Comparison of ENCODE assay signal across 5 worm cellular contexts in the genomic region with DNA sequence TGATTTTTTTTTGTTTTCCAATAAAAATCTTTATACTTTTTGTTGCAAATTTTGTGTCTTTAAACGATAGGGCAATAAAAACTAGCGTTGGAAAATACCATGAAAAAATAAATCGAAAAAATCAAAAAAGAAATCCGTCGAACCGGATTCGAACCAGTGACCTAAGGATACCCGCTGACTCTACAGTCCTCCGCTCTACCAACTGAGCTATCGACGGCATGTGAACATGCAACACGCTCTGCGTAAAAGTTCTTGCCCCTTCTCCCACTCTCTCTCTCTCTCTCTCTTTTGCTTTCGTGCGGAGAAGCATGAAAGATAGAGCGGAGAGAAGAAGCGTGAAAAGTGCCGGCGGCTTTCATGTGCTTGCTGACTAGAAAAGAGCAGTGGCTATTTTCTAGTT.
TF ChIP-seq lines count a peak whose summit lies in the region.

No protein-coding gene starts in this region.

TF ChIP-seq in whole organism, L1 larva, 84 proteins besides CTCF, POLR2A, EP300 and RAD21 (continues in another document):
- TF ChIP-seq efl-1 (optimal IDR thresholded peaks at IDR 0.05; lab: Kevin White, UChicago), result peak in 1 of 2 experiments; percentile 1
- TF ChIP-seq efl-1 (GFP tag; optimal IDR thresholded peaks at IDR 0.05 in 1 of 2; lab: Kevin White, UChicago), result peak in 1 of 2 experiments; percentile 58
- TF ChIP-seq fkh-10 (GFP tag; optimal IDR thresholded peaks at IDR 0.05; lab: Kevin White, UChicago), result no peak
- TF ChIP-seq aha-1 (tag; optimal IDR thresholded peaks at IDR 0.05; lab: Kevin White, UChicago), result no peak
- peak in 2 of 3 experiments; percentile 30 to 45 for TF ChIP-seq ceh-82 (tag; optimal IDR thresholded peaks at IDR 0.05; lab: Kevin White, UChicago)
- no peak for TF ChIP-seq hlh-4 (tag; optimal IDR thresholded peaks at IDR 0.05; lab: Kevin White, UChicago)
- no peak for TF ChIP-seq pax-3 (tag; optimal IDR thresholded peaks at IDR 0.05; lab: Kevin White, UChicago)
- no peak for TF ChIP-seq unc-98 (GFP tag; IDR thresholded peaks at IDR 0.05; lab: Robert Waterston, UW)
- no peak for TF ChIP-seq alr-1 (tag; optimal IDR thresholded peaks at IDR 0.05; lab: Kevin White, UChicago; ENCODE audit: borderline replicate concordance)
- no peak for TF ChIP-seq ceh-90 (tag; optimal IDR thresholded peaks at IDR 0.05; lab: Kevin White, UChicago)
- no peak for TF ChIP-seq nhr-237 (tag; optimal IDR thresholded peaks at IDR 0.05; lab: Kevin White, UChicago)
- TF ChIP-seq swsn-7 (tag; optimal IDR thresholded peaks at IDR 0.05; lab: Kevin White, UChicago), result peak; percentile 61
- TF ChIP-seq hpl-2 (GFP tag; optimal IDR thresholded peaks at IDR 0.05; lab: Kevin White, UChicago), result no peak
- TF ChIP-seq lsy-2 (tag; optimal IDR thresholded peaks at IDR 0.05; lab: Kevin White, UChicago), result peak in 1 of 2 experiments; percentile 25
- no peak for TF ChIP-seq sox-4 (tag; optimal IDR thresholded peaks at IDR 0.05; lab: Kevin White, UChicago)
- TF ChIP-seq ztf-11 (tag; optimal IDR thresholded peaks at IDR 0.05; lab: Kevin White, UChicago), result no peak
- no peak for TF ChIP-seq F16B12.6 (tag; optimal IDR thresholded peaks at IDR 0.05; lab: Kevin White, UChicago)

TF ChIP-seq in whole organism, L3 larva, 47 proteins besides CTCF, POLR2A, EP300 and RAD21 (continues in another document):
- TF ChIP-seq nfya-1 (tag; optimal IDR thresholded peaks at IDR 0.05; lab: Kevin White, UChicago; ENCODE audit: insufficient read depth) (no peak), nhr-67 (tag; optimal IDR thresholded peaks at IDR 0.05; lab: Kevin White, UChicago) (no peak), nhr-11 (tag; optimal IDR thresholded peaks at IDR 0.05; lab: Kevin White, UChicago) (no peak), egl-27 (tag; optimal IDR thresholded peaks at IDR 0.05; lab: Kevin White, UChicago) (no peak), elt-3 (tag; optimal IDR thresholded peaks at IDR 0.05; lab: Kevin White, UChicago) (no peak), ztf-4 (tag; optimal IDR thresholded peaks at IDR 0.05; lab: Kevin White, UChicago) (no peak), fkh-2 (tag; optimal IDR thresholded peaks at IDR 0.05; lab: Kevin White, UChicago) (no peak), zag-1 (tag; optimal IDR thresholded peaks at IDR 0.05; lab: Kevin White, UChicago) (no peak), fkh-10 (GFP tag; optimal IDR thresholded peaks at IDR 0.05; lab: Kevin White, UChicago) (peak; percentile 23), hmg-11 (tag; optimal IDR thresholded peaks at IDR 0.05; lab: Kevin White, UChicago) (peak; percentile 84), aly-2 (tag; optimal IDR thresholded peaks at IDR 0.05; lab: Kevin White, UChicago) (no peak), snpc-4 (tag; optimal IDR thresholded peaks at IDR 0.05; lab: Kevin White, UChicago) (no peak), R02D3.7 (tag; optimal IDR thresholded peaks at IDR 0.05; lab: Kevin White, UChicago) (no peak), elt-1 (tag; optimal IDR thresholded peaks at IDR 0.05; lab: Kevin White, UChicago) (no peak), ama-1 (optimal IDR thresholded peaks at IDR 0.05; lab: Kevin White, UChicago) (no peak), nhr-25 (tag; optimal IDR thresholded peaks at IDR 0.05; lab: Kevin White, UChicago) (no peak), nhr-43 (tag; optimal IDR thresholded peaks at IDR 0.05; lab: Kevin White, UChicago; ENCODE audit: poor library complexity, severe bottlenecking) (peak; percentile 48), fos-1 (tag; optimal IDR thresholded peaks at IDR 0.05; lab: Kevin White, UChicago) (no peak)

TF ChIP-seq in whole organism, early embryonic, 17 proteins besides CTCF, POLR2A, EP300 and RAD21:
- TF ChIP-seq ama-1 (optimal IDR thresholded peaks at IDR 0.05; lab: Kevin White, UChicago) (no peak), F13C5.2 (tag; optimal IDR thresholded peaks at IDR 0.05; lab: Kevin White, UChicago) (peak; percentile 83), ceh-36 (tag; optimal IDR thresholded peaks at IDR 0.05; lab: Kevin White, UChicago) (peak; percentile 47), hnd-1 (tag; optimal IDR thresholded peaks at IDR 0.05; lab: Kevin White, UChicago) (peak; percentile 57), pes-1 (GFP tag; IDR thresholded peaks at IDR 0.05; lab: Robert Waterston, UW) (no peak; the same call in 1 of the 2 replicates), sea-1 (GFP tag; conservative IDR thresholded peaks at IDR 0.05; lab: Robert Waterston, UW) (peak; percentile 59), flt-1 (GFP tag; IDR thresholded peaks at IDR 0.05; lab: Robert Waterston, UW) (peak; percentile 84), ets-7 (tag; optimal IDR thresholded peaks at IDR 0.05; lab: Kevin White, UChicago) (peak; percentile 53), tbx-37 (GFP tag; conservative IDR thresholded peaks at IDR 0.05; lab: Robert Waterston, UW) (peak; percentile 88), hmg-4 (GFP tag; optimal IDR thresholded peaks at IDR 0.05; lab: Kevin White, UChicago) (peak; percentile 82), scrt-1 (GFP tag; IDR thresholded peaks at IDR 0.05; lab: Robert Waterston, UW) (peak; percentile 88), aly-1 (tag; optimal IDR thresholded peaks at IDR 0.05; lab: Kevin White, UChicago) (peak; percentile 65), tbx-11 (GFP tag; IDR thresholded peaks at IDR 0.05; lab: Robert Waterston, UW) (peak; percentile 85), B0310.2 (tag; optimal IDR thresholded peaks at IDR 0.05; lab: Kevin White, UChicago) (peak; percentile 64), hmbx-1 (tag; optimal IDR thresholded peaks at IDR 0.05; lab: Kevin White, UChicago) (peak; percentile 46), tra-4 (tag; optimal IDR thresholded peaks at IDR 0.05; lab: Kevin White, UChicago) (peak; percentile 22), ceh-13 (GFP tag; optimal IDR thresholded peaks at IDR 0.05; lab: Kevin White, UChicago) (peak; percentile 65)
TF ChIP-seq in whole organism, early embryonic: peak in this region for 15.

TF ChIP-seq in whole organism, midembryonic, 9 proteins besides CTCF, POLR2A, EP300 and RAD21:
- TF ChIP-seq tab-1 (GFP tag; IDR thresholded peaks at IDR 0.05; lab: Robert Waterston, UW) (peak; percentile 92), T22C8.4 (GFP tag; IDR thresholded peaks at IDR 0.05; lab: Robert Waterston, UW) (peak; percentile 89), flt-1 (GFP tag; IDR thresholded peaks at IDR 0.05; lab: Robert Waterston, UW) (peak; percentile 92), ref-1 (GFP tag; conservative IDR thresholded peaks at IDR 0.05; lab: Robert Waterston, UW) (peak; percentile 77), ztf-23 (GFP tag; IDR thresholded peaks at IDR 0.05; lab: Robert Waterston, UW) (peak; percentile 94), med-1 (GFP tag; optimal IDR thresholded peaks at IDR 0.05; lab: Kevin White, UChicago; ENCODE audit: insufficient read depth) (peak; percentile 28), ztf-29 (GFP tag; IDR thresholded peaks at IDR 0.05; lab: Robert Waterston, UW) (peak; percentile 88), cog-1 (tag; optimal IDR thresholded peaks at IDR 0.05; lab: Kevin White, UChicago) (peak; percentile 44), klf-2 (GFP tag; conservative IDR thresholded peaks at IDR 0.05; lab: Robert Waterston, UW) (peak; percentile 90)
TF ChIP-seq in whole organism, midembryonic: peak in this region for 9.

TF ChIP-seq in whole organism, young adult, 124 proteins besides CTCF, POLR2A, EP300 and RAD21 (continues in another document):
- TF ChIP-seq ceh-79 (tag; optimal IDR thresholded peaks at IDR 0.05; lab: Kevin White, UChicago) (no peak), Y67H2A.10 (GFP tag; conservative IDR thresholded peaks at IDR 0.05; lab: Robert Waterston, UW) (0 out of 2 replicates have a peak, but pooled peaks have one; percentile 17), ztf-25 (GFP tag; IDR thresholded peaks at IDR 0.05; lab: Robert Waterston, UW) (peak; percentile 80; the same call in 1 of the 2 replicates), unc-62 (GFP tag; optimal IDR thresholded peaks at IDR 0.05; lab: Kevin White, UChicago) (no peak), attf-5 (GFP tag; optimal IDR thresholded peaks at IDR 0.05; lab: Kevin White, UChicago) (no peak), B0336.3 (GFP tag; IDR thresholded peaks at IDR 0.05; lab: Robert Waterston, UW) (no peak), F39B2.1 (GFP tag; IDR thresholded peaks at IDR 0.05; lab: Robert Waterston, UW) (0 out of 2 replicates have a peak, but pooled peaks have one; percentile 54), ceh-91 (GFP tag; IDR thresholded peaks at IDR 0.05; lab: Robert Waterston, UW) (no peak), tbp1 (GFP tag; optimal IDR thresholded peaks at IDR 0.05; lab: Kevin White, UChicago) (peak; percentile 97), rec-8 (tag; optimal IDR thresholded peaks at IDR 0.05; lab: Kevin White, UChicago) (peak; percentile 44 to 68), rpc-1 (optimal IDR thresholded peaks at IDR 0.05; lab: Kevin White, UChicago) (peak; percentile 95), rpc-1 (tag; optimal IDR thresholded peaks at IDR 0.05; lab: Kevin White, UChicago) (peak; percentile 93), bed-2 (GFP tag; IDR thresholded peaks at IDR 0.05; lab: Robert Waterston, UW) (peak; percentile 35; the same call in 1 of the 2 replicates), T26A5.8 (tag; optimal IDR thresholded peaks at IDR 0.05; lab: Kevin White, UChicago) (peak; percentile 50), lin-35 (GFP tag; optimal IDR thresholded peaks at IDR 0.05; lab: Kevin White, UChicago) (peak in 1 of 3 experiments; percentile 20), gei-17 (GFP tag; optimal IDR thresholded peaks at IDR 0.05; lab: Kevin White, UChicago) (peak; percentile 60), lir-1 (GFP tag; conservative IDR thresholded peaks at IDR 0.05; lab: Robert Waterston, UW) (peak; percentile 63; the same call in 1 of the 2 replicates), akir-1 (GFP tag; optimal IDR thresholded peaks at IDR 0.05; lab: Kevin White, UChicago) (no peak), aptf-3 (GFP tag; IDR thresholded peaks at IDR 0.05; lab: Robert Waterston, UW) (peak; percentile 79; the same call in 1 of the 2 replicates), mes-4 (tag; optimal IDR thresholded peaks at IDR 0.05; lab: Kevin White, UChicago) (peak; percentile 67), hlh-12 (tag; optimal IDR thresholded peaks at IDR 0.05; lab: Kevin White, UChicago) (peak; percentile 41), zim-3 (tag; optimal IDR thresholded peaks at IDR 0.05; lab: Kevin White, UChicago) (peak; percentile 65), ama-1 (optimal IDR thresholded peaks at IDR 0.05; lab: Kevin White, UChicago) (no peak), ama-1 (GFP tag; optimal IDR thresholded peaks at IDR 0.05; lab: Kevin White, UChicago) (no peak), K12H6.12 (tag; optimal IDR thresholded peaks at IDR 0.05; lab: Kevin White, UChicago) (peak; percentile 39), snpc-1.3 (tag; optimal IDR thresholded peaks at IDR 0.05; lab: Kevin White, UChicago; ENCODE audit: insufficient read depth) (no peak), die-1 (tag; optimal IDR thresholded peaks at IDR 0.05; lab: Kevin White, UChicago) (peak; percentile 89), let-607 (tag; optimal IDR thresholded peaks at IDR 0.05; lab: Kevin White, UChicago) (peak; percentile 0 to 52), D2030.7 (GFP tag; IDR thresholded peaks at IDR 0.05; lab: Robert Waterston, UW) (peak; percentile 54), ceh-27 (GFP tag; optimal IDR thresholded peaks at IDR 0.05; lab: Kevin White, UChicago) (peak; percentile 45), C06A6.2 (GFP tag; conservative IDR thresholded peaks at IDR 0.05; lab: Robert Waterston, UW) (no peak)

Comparison
In these comparisons a context has a peak if more than half of its experiments do, and no peak if none do; other contexts are left out.
1. Of the 8 proteins assayed by ChIP-seq in both whole organism, young adult and whole organism, L1 larva: peak only in whole organism, young adult: snpc-4 and unc-130; only in whole organism, L1 larva: none; in both: nhr-90; in neither: 3; mixed calls (peak in some experiments, not most) for 2.